Worm (Caenorhabditis elegans) whole organism, L2 larva: ENCODE results near the gene cyk-7.
A peak's percentile ranks its signal among the peaks of the same experiment; 100 is the strongest.

Experiments used
- C34F6.9 ChIP-seq: fragments of 150-350 bp; optimal IDR thresholded peaks from 2 replicates; lab custom pipeline; 2014; ENCODE audit warnings: missing biosample characterization, missing genetic modification characterization
- F13H6.1 ChIP-seq: sonication (generic microtip); optimal IDR thresholded peaks from 2 replicates; lab custom pipeline; 2016; ENCODE audit warnings: missing genetic modification characterization, missing compliant biosample characterization
- R02D3.7 ChIP-seq: fragments of 150-350 bp; optimal IDR thresholded peaks from 2 replicates; lab custom pipeline; 2014; ENCODE audit warnings: missing biosample characterization, missing genetic modification characterization
- Y55F3AM.14 ChIP-seq: fragments of 200-800 bp; sonication (Bioruptor generic); optimal IDR thresholded peaks from 2 replicates; lab custom pipeline; 2018; ENCODE audit warnings: mild to moderate bottlenecking, missing genetic modification characterization, missing compliant biosample characterization
- ZK546.5 ChIP-seq: sonication (generic microtip); optimal IDR thresholded peaks from 2 replicates; lab custom pipeline; 2017; ENCODE audit warnings: missing biosample characterization, missing genetic modification characterization
- alr-1 ChIP-seq: fragments of 150-350 bp; optimal IDR thresholded peaks from 2 replicates; lab custom pipeline; 2014; ENCODE audit warnings: missing biosample characterization, missing genetic modification characterization
- aly-2 ChIP-seq: fragments of 150-350 bp; optimal IDR thresholded peaks from 2 replicates; lab custom pipeline; 2014; ENCODE audit warnings: missing biosample characterization, missing genetic modification characterization
- ama-1 ChIP-seq: fragments of 150-350 bp; optimal IDR thresholded peaks from 2 replicates; lab custom pipeline; 2018; ENCODE audit warnings: inconsistent platforms
- blmp-1 ChIP-seq: sonication (generic microtip); optimal IDR thresholded peaks from 2 replicates; lab custom pipeline; 2017; ENCODE audit warnings: missing genetic modification characterization, mild to moderate bottlenecking, missing compliant biosample characterization, antibody characterized with exemption, moderate library complexity; ENCODE audit not compliant: insufficient read depth
- ceh-16 ChIP-seq: fragments of 150-350 bp; optimal IDR thresholded peaks from 2 replicates; lab custom pipeline; 2014; ENCODE audit warnings: missing biosample characterization, missing genetic modification characterization
- ceh-82 ChIP-seq: fragments of 150-350 bp; optimal IDR thresholded peaks from 2 replicates; lab custom pipeline; 2014; ENCODE audit warnings: missing biosample characterization, missing genetic modification characterization
- crh-2 ChIP-seq: sonication (generic microtip); optimal IDR thresholded peaks from 2 replicates; lab custom pipeline; 2017; ENCODE audit warnings: missing biosample characterization, missing genetic modification characterization
- dmd-4 ChIP-seq: sonication (generic microtip); optimal IDR thresholded peaks from 2 replicates; lab custom pipeline; 2017; ENCODE audit warnings: missing biosample characterization, missing genetic modification characterization
- egl-27 ChIP-seq: sonication (generic microtip); optimal IDR thresholded peaks from 3 replicates; lab custom pipeline; 2017; ENCODE audit warnings: missing biosample characterization, missing genetic modification reagents, missing genetic modification characterization
- elt-1 ChIP-seq: fragments of 150-350 bp; optimal IDR thresholded peaks from 2 replicates; lab custom pipeline; 2014; ENCODE audit warnings: missing biosample characterization, missing genetic modification characterization
- elt-3 ChIP-seq: sonication (generic microtip); optimal IDR thresholded peaks from 2 replicates; lab custom pipeline; 2017; ENCODE audit warnings: missing biosample characterization, missing genetic modification characterization
- fos-1 ChIP-seq: fragments of 150-350 bp; optimal IDR thresholded peaks from 2 replicates; lab custom pipeline; 2014; ENCODE audit warnings: missing biosample characterization, missing genetic modification characterization
- gmeb-1 ChIP-seq: fragments of 150-350 bp; optimal IDR thresholded peaks from 2 replicates; lab custom pipeline; 2014; ENCODE audit warnings: missing biosample characterization, missing genetic modification characterization
- lin-11 ChIP-seq: fragments of 150-350 bp; sonication (generic microtip); optimal IDR thresholded peaks from 2 replicates; lab custom pipeline; 2014; ENCODE audit warnings: missing biosample characterization, missing genetic modification characterization, inconsistent platforms, mixed read lengths
- lin-13 ChIP-seq: fragments of 150-350 bp; optimal IDR thresholded peaks from 2 replicates; lab custom pipeline; 2014; ENCODE audit warnings: missing biosample characterization, missing genetic modification reagents, missing genetic modification characterization
- lin-39 ChIP-seq: fragments of 150-350 bp; optimal IDR thresholded peaks from 2 replicates; lab custom pipeline; 2014; ENCODE audit warnings: missing biosample characterization, missing genetic modification reagents, missing genetic modification characterization
- lsy-2 ChIP-seq, 2 experiments: fragments of 150-350 bp in 1 of 2; sonication (generic microtip) in 1 of 2; optimal IDR thresholded peaks; 2 replicates each; lab custom pipeline; 2014 to 2017; ENCODE audit warnings: missing biosample characterization in 2 of 2, missing genetic modification characterization in 2 of 2
- mab-5 ChIP-seq: fragments of 150-350 bp; optimal IDR thresholded peaks from 2 replicates; lab custom pipeline; 2014; ENCODE audit warnings: missing biosample characterization, missing genetic modification characterization
- mbf-1 ChIP-seq: sonication (generic microtip); optimal IDR thresholded peaks from 2 replicates; lab custom pipeline; 2017; ENCODE audit warnings: missing biosample characterization, missing genetic modification characterization
- mdl-1 ChIP-seq, 2 experiments: fragments of 150-350 bp in 1 of 2; sonication (generic microtip) in 1 of 2; optimal IDR thresholded peaks; 2 replicates each; lab custom pipeline; 2017; ENCODE audit warnings: missing biosample characterization in 2 of 2, missing genetic modification characterization in 2 of 2
- nhr-10 ChIP-seq: sonication (generic microtip); optimal IDR thresholded peaks from 2 replicates; lab custom pipeline; 2017; ENCODE audit warnings: missing biosample characterization, missing genetic modification characterization
- nhr-11 ChIP-seq: fragments of 150-350 bp; optimal IDR thresholded peaks from 2 replicates; lab custom pipeline; 2014; ENCODE audit warnings: missing biosample characterization, missing genetic modification characterization
- nhr-12 ChIP-seq: fragments of 150-350 bp; optimal IDR thresholded peaks from 2 replicates; lab custom pipeline; 2014; ENCODE audit warnings: missing biosample characterization, missing genetic modification characterization
- nhr-129 ChIP-seq: fragments of 150-350 bp; optimal IDR thresholded peaks from 2 replicates; lab custom pipeline; 2014; ENCODE audit warnings: missing biosample characterization, missing genetic modification characterization
- nhr-21 ChIP-seq: fragments of 150-350 bp; optimal IDR thresholded peaks from 2 replicates; lab custom pipeline; 2014; ENCODE audit warnings: missing biosample characterization, missing genetic modification characterization
- nhr-23 ChIP-seq: fragments of 150-350 bp; optimal IDR thresholded peaks from 2 replicates; lab custom pipeline; 2014; ENCODE audit warnings: missing biosample characterization, missing genetic modification reagents, missing genetic modification characterization
- nhr-237 ChIP-seq: fragments of 150-350 bp; optimal IDR thresholded peaks from 2 replicates; lab custom pipeline; 2014; ENCODE audit warnings: missing biosample characterization, missing genetic modification characterization
- nhr-25 ChIP-seq: fragments of 150-350 bp; sonication (generic microtip); optimal IDR thresholded peaks from 3 replicates; lab custom pipeline; 2014; ENCODE audit warnings: missing biosample characterization, missing genetic modification characterization
- nhr-6 ChIP-seq: fragments of 150-350 bp; optimal IDR thresholded peaks from 2 replicates; lab custom pipeline; 2014; ENCODE audit warnings: missing biosample characterization, missing genetic modification characterization
- nhr-77 ChIP-seq: fragments of 150-350 bp; optimal IDR thresholded peaks from 2 replicates; lab custom pipeline; 2014; ENCODE audit warnings: missing biosample characterization, missing genetic modification characterization
- peb-1 ChIP-seq: fragments of 150-350 bp; optimal IDR thresholded peaks from 2 replicates; lab custom pipeline; 2014; ENCODE audit warnings: missing biosample characterization, missing genetic modification characterization
- sem-4 ChIP-seq: fragments of 150-350 bp; optimal IDR thresholded peaks from 2 replicates; lab custom pipeline; 2014; ENCODE audit warnings: missing biosample characterization, missing genetic modification reagents, missing genetic modification characterization
- skn-1 ChIP-seq: sonication (generic microtip); optimal IDR thresholded peaks from 2 replicates; lab custom pipeline; 2017; ENCODE audit warnings: missing biosample characterization, missing genetic modification characterization
- sma-3 ChIP-seq: sonication (generic microtip); optimal IDR thresholded peaks from 2 replicates; lab custom pipeline; 2016; ENCODE audit warnings: missing genetic modification reagents, missing genetic modification characterization, missing compliant biosample characterization
- sma-9 ChIP-seq, 2 experiments: fragments of 150-350 bp in 1 of 2; sonication (generic microtip) in 1 of 2; optimal IDR thresholded peaks; 2 replicates each; lab custom pipeline; 2014 to 2016; ENCODE audit warnings: missing genetic modification characterization in 2 of 2, mild to moderate bottlenecking in 1 of 2, missing biosample characterization in 1 of 2, missing compliant biosample characterization in 1 of 2, missing genetic modification reagents in 1 of 2, moderate library complexity in 1 of 2
- snpc-4 ChIP-seq: fragments of 150-350 bp; optimal IDR thresholded peaks from 2 replicates; lab custom pipeline; 2014; ENCODE audit warnings: missing biosample characterization, missing genetic modification characterization
- unc-39 ChIP-seq: fragments of 150-350 bp; optimal IDR thresholded peaks from 2 replicates; lab custom pipeline; 2014; ENCODE audit warnings: missing biosample characterization, missing genetic modification characterization
- unc-55 ChIP-seq: fragments of 150-350 bp; sonication (generic microtip); optimal IDR thresholded peaks from 3 replicates; lab custom pipeline; 2014; ENCODE audit warnings: missing biosample characterization, missing genetic modification reagents, missing genetic modification characterization
- unc-62 ChIP-seq: fragments of 150-350 bp; optimal IDR thresholded peaks from 2 replicates; lab custom pipeline; 2014; ENCODE audit warnings: missing biosample characterization, missing genetic modification reagents, missing genetic modification characterization
- zag-1 ChIP-seq: fragments of 150-350 bp; optimal IDR thresholded peaks from 2 replicates; lab custom pipeline; 2014; ENCODE audit warnings: missing biosample characterization, missing genetic modification characterization
- ztf-1 ChIP-seq: fragments of 200-800 bp; sonication (Bioruptor generic); conservative IDR thresholded peaks from 2 replicates; pipeline ENCODE4 v1.3.6; 2022; ENCODE audit warnings: missing genetic modification characterization, missing compliant biosample characterization
- ztf-11 ChIP-seq: sonication (generic microtip); optimal IDR thresholded peaks from 2 replicates; lab custom pipeline; 2017; ENCODE audit warnings: missing biosample characterization, missing genetic modification characterization
- ztf-4 ChIP-seq: fragments of 150-350 bp; optimal IDR thresholded peaks from 2 replicates; lab custom pipeline; 2014; ENCODE audit warnings: missing biosample characterization, missing genetic modification characterization

Gene cyk-7

DNA sequence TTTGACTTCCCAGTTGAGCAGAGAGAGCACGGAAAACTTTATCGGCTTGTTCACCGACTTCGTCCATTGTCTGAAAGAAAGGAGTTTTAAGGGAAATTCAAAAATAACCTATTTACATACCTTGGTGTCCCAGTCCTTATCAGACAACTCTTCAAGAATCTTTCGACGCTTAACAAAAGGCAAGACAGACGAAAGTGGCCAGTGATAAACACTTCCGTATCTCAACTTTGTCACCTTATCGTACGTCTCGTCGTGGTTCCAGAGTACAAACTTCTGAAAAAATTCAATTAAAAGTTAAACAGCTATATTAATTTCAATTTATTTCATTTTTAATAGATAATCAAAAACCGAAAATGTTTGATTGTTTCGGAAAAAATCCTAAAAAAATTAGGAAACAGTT, 33.0 kb downstream of the cyk-7 start:
- no peak for TF ChIP-seq ztf-1 (GFP tag; lab: Robert Waterston, UW)
- TF ChIP-seq fos-1: peak; percentile 62
- TF ChIP-seq sma-9 (GFP tag; optimal IDR thresholded peaks at IDR 0.05; lab: Kevin White, UChicago): peak; percentile 17
- no peak for TF ChIP-seq sma-9 (tag; optimal IDR thresholded peaks at IDR 0.05; lab: Kevin White, UChicago)

ce11 chrIII:7758562-7758961, 36.6 kb downstream of the cyk-7 start, which contains the start of gene pcp-1:
pcp-1 (plus strand) TSS chrIII:7758903.
- TF ChIP-seq nhr-129 (tag; lab: Kevin White, UChicago) (no peak), unc-55 (GFP tag; lab: Kevin White, UChicago) (no peak), ZK546.5 (tag; lab: Kevin White, UChicago) (no peak), elt-1 (tag; lab: Kevin White, UChicago) (no peak), nhr-6 (tag; lab: Kevin White, UChicago) (no peak), crh-2 (tag; lab: Kevin White, UChicago) (peak; percentile 65), lin-11 (tag; lab: Kevin White, UChicago) (no peak), mdl-1 (tag; optimal IDR thresholded peaks at IDR 0.05; lab: Kevin White, UChicago) (no peak), alr-1 (tag; lab: Kevin White, UChicago) (no peak), lin-13 (GFP tag; lab: Kevin White, UChicago) (no peak), dmd-4 (no peak), lsy-2 (tag; optimal IDR thresholded peaks at IDR 0.05; lab: Kevin White, UChicago) (no peak), unc-62 (no peak), zag-1 (tag; lab: Kevin White, UChicago) (no peak), nhr-237 (tag; lab: Kevin White, UChicago) (no peak), nhr-11 (tag; lab: Kevin White, UChicago) (no peak), egl-27 (tag; lab: Kevin White, UChicago) (no peak), ztf-1 (GFP tag; lab: Robert Waterston, UW) (no peak), unc-39 (no peak), nhr-12 (no peak), nhr-25 (tag; lab: Kevin White, UChicago) (no peak), sma-9 (GFP tag; optimal IDR thresholded peaks at IDR 0.05; lab: Kevin White, UChicago) (peak; percentile 67), sma-9 (tag; optimal IDR thresholded peaks at IDR 0.05; lab: Kevin White, UChicago) (no peak), nhr-21 (no peak), Y55F3AM.14 (no peak), nhr-10 (no peak), nhr-23 (tag; lab: Kevin White, UChicago) (no peak), ama-1 (no peak), snpc-4 (tag; lab: Kevin White, UChicago) (no peak), peb-1 (no peak), sem-4 (no peak), ceh-82 (tag; lab: Kevin White, UChicago) (no peak), R02D3.7 (no peak), C34F6.9 (no peak), gmeb-1 (peak; percentile 62), skn-1 (tag; lab: Kevin White, UChicago) (no peak), ztf-4 (tag; lab: Kevin White, UChicago) (no peak), ceh-16 (tag; lab: Kevin White, UChicago) (no peak), fos-1 (peak; percentile 91), mab-5 (tag; lab: Kevin White, UChicago) (no peak), elt-3 (tag; lab: Kevin White, UChicago) (no peak), sma-3 (GFP tag; lab: Kevin White, UChicago) (peak; percentile 16), ztf-11 (no peak), aly-2 (tag; lab: Kevin White, UChicago) (no peak), nhr-77 (no peak), lin-39 (no peak), blmp-1 (tag; lab: Kevin White, UChicago) (no peak), F13H6.1 (tag; lab: Kevin White, UChicago) (peak; percentile 45), mbf-1 (tag; lab: Kevin White, UChicago) (no peak)
